Fruit fly (Drosophila melanogaster) whole organism: ENCODE data around the gene Sxl.

Source experiments
- Dll ChIP-seq: fragments of >200 bp; optimal IDR thresholded peaks from 2 replicates; lab custom pipeline; 2017
- EcR ChIP-seq, 2 experiments: fragments of >200 bp; optimal IDR thresholded peaks; 2 replicates each; lab custom pipeline; 2017; ENCODE audit warnings: missing biosample characterization in 2 of 2, missing genetic modification characterization in 2 of 2, missing genetic modification reagents in 2 of 2
- pan ChIP-seq: fragments of >200 bp; optimal IDR thresholded peaks from 2 replicates; lab custom pipeline; 2017
- psq ChIP-seq: fragments of >200 bp; optimal IDR thresholded peaks from 2 replicates; lab custom pipeline; 2017

DNA sequence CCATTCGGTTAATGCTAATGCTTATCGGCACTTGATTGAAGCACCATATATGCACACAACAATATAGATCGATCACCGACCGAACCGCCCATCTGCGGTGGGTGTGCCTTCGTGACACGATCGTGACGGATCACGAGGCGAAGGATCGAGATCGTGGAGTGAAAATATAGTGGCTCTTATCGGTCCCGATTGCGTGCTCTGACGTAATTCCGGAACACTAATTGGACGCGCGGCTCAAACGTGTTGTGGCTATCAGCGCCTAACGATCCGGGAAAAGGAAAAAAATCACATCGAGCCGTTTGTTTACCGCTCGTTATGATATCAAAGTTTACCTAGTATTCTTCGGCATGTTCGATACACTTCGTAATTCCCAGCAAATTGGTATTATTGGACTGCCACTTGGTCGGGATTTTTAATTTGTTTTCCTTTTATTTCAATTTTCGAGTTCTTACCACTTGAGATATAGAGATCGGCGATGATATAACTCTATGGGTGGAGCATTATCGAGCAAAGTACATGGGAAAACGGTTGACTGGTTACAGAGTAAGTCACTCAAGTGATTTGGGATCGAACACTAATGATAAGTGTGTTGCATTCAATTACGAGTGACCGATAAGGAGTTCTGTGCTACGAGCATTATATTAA, 24.5 kb downstream of the Sxl start:
- TF ChIP-seq psq (lab: Kevin White, UChicago) (no peak), Dll (lab: Kevin White, UChicago) (no peak), EcR (GFP tag; optimal IDR thresholded peaks at IDR 0.05; lab: Kevin White, UChicago) (no peak), pan (no peak)
